Fruit fly (Drosophila melanogaster): ENCODE data around the gene Fancd2.

Fancd2 gene

dm6 chr3R:20779545-20779944 lies 36.4 kb downstream of the Fancd2 start:
- TF ChIP-seq CG12768 (GFP tag; optimal IDR thresholded peaks at IDR 0.05) (no peak), bab1 (GFP tag; optimal IDR thresholded peaks at IDR 0.05) (no peak), Mnt (GFP tag; optimal IDR thresholded peaks at IDR 0.05) (no peak), cnc (optimal IDR thresholded peaks at IDR 0.05) (no peak), kay (GFP tag; ENCODE audit: borderline replicate concordance) (peak; percentile 91)

- TF ChIP-seq pad (GFP tag; optimal IDR thresholded peaks at IDR 0.05) = peak; percentile 79
- peak; percentile 99 for TF ChIP-seq CG12768 (GFP tag; optimal IDR thresholded peaks at IDR 0.05)
- TF ChIP-seq CG14711 (tag; optimal IDR thresholded peaks at IDR 0.05) = peak; percentile 77
- peak; percentile 100 for TF ChIP-seq bab1 (GFP tag; optimal IDR thresholded peaks at IDR 0.05)
- peak; percentile 77 for TF ChIP-seq CG5204 (GFP tag; optimal IDR thresholded peaks at IDR 0.05)
- TF ChIP-seq kay (GFP tag; ENCODE audit: borderline replicate concordance) = peak; percentile 100
- peak; percentile 96 for TF ChIP-seq toe (GFP tag; optimal IDR thresholded peaks at IDR 0.05)
- TF ChIP-seq CG1620 (GFP tag; optimal IDR thresholded peaks at IDR 0.05) = peak; percentile 31
- peak; percentile 46 for TF ChIP-seq Crg-1 (GFP tag; optimal IDR thresholded peaks at IDR 0.05)
- no peak for TF ChIP-seq cnc (optimal IDR thresholded peaks at IDR 0.05)
- peak; percentile 93 for TF ChIP-seq Mnt (GFP tag; optimal IDR thresholded peaks at IDR 0.05)
- peak; percentile 100 for TF ChIP-seq cic (GFP tag; optimal IDR thresholded peaks at IDR 0.05)
- peak; percentile 91 for TF ChIP-seq Hr96 (GFP tag; optimal IDR thresholded peaks at IDR 0.05)
- peak; percentile 96 for TF ChIP-seq CG33017 (tag; optimal IDR thresholded peaks at IDR 0.05)
- TF ChIP-seq CG7045 (GFP tag; optimal IDR thresholded peaks at IDR 0.05) = peak; percentile 95
- TF ChIP-seq Clk (GFP tag; optimal IDR thresholded peaks at IDR 0.05) = peak; percentile 99
- TF ChIP-seq ovo (GFP tag; optimal IDR thresholded peaks at IDR 0.05) = peak; percentile 99
- peak; percentile 94 for TF ChIP-seq tj (GFP tag; optimal IDR thresholded peaks at IDR 0.05)
- peak; percentile 82 for TF ChIP-seq CG7101 (tag; optimal IDR thresholded peaks at IDR 0.05)
- TF ChIP-seq CG11617 (GFP tag; optimal IDR thresholded peaks at IDR 0.05) = peak; percentile 98
Observed at dm6 chr3R:20778285-20778926, 37.6 kb downstream of the Fancd2 start.

- no peak for TF ChIP-seq kay (GFP tag; ENCODE audit: borderline replicate concordance)
- no peak for TF ChIP-seq Mnt (GFP tag; optimal IDR thresholded peaks at IDR 0.05)
- TF ChIP-seq CG12768 (GFP tag; optimal IDR thresholded peaks at IDR 0.05) = no peak
- TF ChIP-seq Clk (GFP tag; optimal IDR thresholded peaks at IDR 0.05) = no peak
- no peak for TF ChIP-seq pad (GFP tag; optimal IDR thresholded peaks at IDR 0.05)
- no peak for TF ChIP-seq cnc (optimal IDR thresholded peaks at IDR 0.05)
- TF ChIP-seq CG7045 (GFP tag; optimal IDR thresholded peaks at IDR 0.05) = no peak
Observed at dm6 chr3R:20774125-20774524, 41.9 kb downstream of the Fancd2 start.

- TF ChIP-seq CG7045 (GFP tag; optimal IDR thresholded peaks at IDR 0.05) (no peak), CG14711 (tag; optimal IDR thresholded peaks at IDR 0.05) (no peak), CG33017 (tag; optimal IDR thresholded peaks at IDR 0.05) (no peak), CG11617 (GFP tag; optimal IDR thresholded peaks at IDR 0.05) (no peak), pad (GFP tag; optimal IDR thresholded peaks at IDR 0.05) (no peak), Hr96 (GFP tag; optimal IDR thresholded peaks at IDR 0.05) (no peak), CG1620 (GFP tag; optimal IDR thresholded peaks at IDR 0.05) (no peak), cic (GFP tag; optimal IDR thresholded peaks at IDR 0.05) (no peak), toe (GFP tag; optimal IDR thresholded peaks at IDR 0.05) (no peak), Mnt (GFP tag; optimal IDR thresholded peaks at IDR 0.05) (no peak), ovo (GFP tag; optimal IDR thresholded peaks at IDR 0.05) (no peak), bab1 (GFP tag; optimal IDR thresholded peaks at IDR 0.05) (no peak), cnc (optimal IDR thresholded peaks at IDR 0.05) (no peak), CG7101 (tag; optimal IDR thresholded peaks at IDR 0.05) (no peak), Crg-1 (GFP tag; optimal IDR thresholded peaks at IDR 0.05) (no peak), CG12768 (GFP tag; optimal IDR thresholded peaks at IDR 0.05) (no peak)
Observed at dm6 chr3R:20773174-20773573, 42.8 kb downstream of the Fancd2 start.

dm6 chr3R:20772543-20772942 lies 43.4 kb downstream of the Fancd2 start, which contains the start of gene Takl1:
TSS of gene Takl1 (minus strand) at chr3R:20772601.
- TF ChIP-seq CG11617 (GFP tag; optimal IDR thresholded peaks at IDR 0.05) (no peak), cic (GFP tag; optimal IDR thresholded peaks at IDR 0.05) (peak; percentile 17)

- TF ChIP-seq ovo (GFP tag; optimal IDR thresholded peaks at IDR 0.05) (no peak), pad (GFP tag; optimal IDR thresholded peaks at IDR 0.05) (no peak), cic (GFP tag; optimal IDR thresholded peaks at IDR 0.05) (no peak), Hr96 (GFP tag; optimal IDR thresholded peaks at IDR 0.05) (no peak), kay (GFP tag; ENCODE audit: borderline replicate concordance) (no peak), tj (GFP tag; optimal IDR thresholded peaks at IDR 0.05) (no peak), CG5204 (GFP tag; optimal IDR thresholded peaks at IDR 0.05) (no peak), Crg-1 (GFP tag; optimal IDR thresholded peaks at IDR 0.05) (no peak), CG7045 (GFP tag; optimal IDR thresholded peaks at IDR 0.05) (no peak), toe (GFP tag; optimal IDR thresholded peaks at IDR 0.05) (no peak), CG1620 (GFP tag; optimal IDR thresholded peaks at IDR 0.05) (no peak), CG7101 (tag; optimal IDR thresholded peaks at IDR 0.05) (no peak)
Observed at dm6 chr3R:20766156-20766486, 49.9 kb downstream of the Fancd2 start.
